Fruit fly (Drosophila melanogaster) whole organism, embryonic: ENCODE data around the gene ppk13.

ENCODE experiments used
- Awh ChIP-seq: fragments of 200-800 bp; sonication (Bioruptor generic); IDR thresholded peaks from 2 replicates; pipeline ENCODE4, ENCODE4 v1.3.6; 2022; ENCODE audit warnings: missing biosample characterization, missing genetic modification characterization
- B-H2 ChIP-seq: fragments of 200-800 bp; sonication (Bioruptor generic); optimal IDR thresholded peaks from 2 replicates; lab custom pipeline; 2018; ENCODE audit warnings: missing biosample characterization, mild to moderate bottlenecking, missing genetic modification characterization
- CG10147 ChIP-seq: fragments of 200-800 bp; sonication (Bioruptor generic); optimal IDR thresholded peaks from 2 replicates; lab custom pipeline; 2019; ENCODE audit warnings: missing biosample characterization, mild to moderate bottlenecking, missing genetic modification characterization, moderate library complexity
- CG1024 ChIP-seq: fragments of 200-800 bp; sonication (Bioruptor generic); IDR thresholded peaks from 2 replicates; pipeline ENCODE4 v1.3.6; 2022; ENCODE audit warnings: missing biosample characterization, missing genetic modification characterization
- CG10959 ChIP-seq: fragments of 200-800 bp; sonication (Bioruptor generic); IDR thresholded peaks from 2 replicates; pipeline ENCODE4 v1.3.6; 2022; ENCODE audit warnings: missing biosample characterization, missing genetic modification characterization
- CG15479 ChIP-seq: fragments of 200-800 bp; sonication (Bioruptor generic); optimal IDR thresholded peaks from 3 replicates; lab custom pipeline; 2019; ENCODE audit warnings: missing biosample characterization, mild to moderate bottlenecking, missing genetic modification characterization, moderate library complexity
- CG17612 ChIP-seq: fragments of 200-800 bp; sonication (Bioruptor generic); IDR thresholded peaks from 2 replicates; pipeline ENCODE4 v1.3.6; 2022; ENCODE audit warnings: missing biosample characterization, missing genetic modification characterization
- CG17912 ChIP-seq: fragments of 200-800 bp; sonication (Bioruptor generic); optimal IDR thresholded peaks from 2 replicates; lab custom pipeline; 2018; ENCODE audit warnings: missing biosample characterization, mild to moderate bottlenecking, missing genetic modification characterization
- CG18011 ChIP-seq: fragments of 200-800 bp; sonication (Bioruptor generic); optimal IDR thresholded peaks from 2 replicates; lab custom pipeline; 2017; ENCODE audit warnings: missing biosample characterization, missing genetic modification characterization, mild to moderate bottlenecking, moderate library complexity, missing genotype
- CG2202 ChIP-seq: fragments of 200-800 bp; sonication (Bioruptor generic); optimal IDR thresholded peaks from 2 replicates; lab custom pipeline; 2018; ENCODE audit warnings: missing biosample characterization, mild to moderate bottlenecking, missing genetic modification characterization
- CG3847 ChIP-seq: fragments of 200-800 bp; sonication (Bioruptor generic); IDR thresholded peaks from 2 replicates; pipeline ENCODE4 v1.3.6; 2022; ENCODE audit warnings: missing biosample characterization, missing genetic modification characterization
- CG6683 ChIP-seq: fragments of 200-800 bp; sonication (Bioruptor generic); optimal IDR thresholded peaks from 2 replicates; lab custom pipeline; 2017; ENCODE audit warnings: missing biosample characterization, mild to moderate bottlenecking, missing genetic modification characterization, missing genetic modification reagents
- CG7271 ChIP-seq: fragments of 200-800 bp; sonication (Bioruptor generic); optimal IDR thresholded peaks from 2 replicates; lab custom pipeline; 2018; ENCODE audit warnings: missing biosample characterization, mild to moderate bottlenecking, missing genetic modification characterization, moderate library complexity
- D ChIP-seq, 2 experiments: fragments of 200-800 bp in 1 of 2; fragments of >200 bp in 1 of 2; sonication (Bioruptor generic) in 1 of 2; optimal IDR thresholded peaks; 2 replicates in 1 of 2; 3 replicates in 1 of 2; lab custom pipeline; 2017; ENCODE audit warnings: mild to moderate bottlenecking in 1 of 2, missing biosample characterization in 1 of 2, missing genetic modification characterization in 1 of 2, missing genetic modification reagents in 1 of 2
- Dek ChIP-seq: fragments of 200-800 bp; sonication (Bioruptor generic); optimal IDR thresholded peaks from 3 replicates; lab custom pipeline; 2019; ENCODE audit warnings: missing biosample characterization, mild to moderate bottlenecking, missing genetic modification characterization, moderate library complexity
- E2f2 ChIP-seq: fragments of 200-800 bp; sonication (Bioruptor generic); IDR thresholded peaks from 2 replicates; pipeline ENCODE4 v1.3.6; 2022; ENCODE audit warnings: missing biosample characterization, missing genetic modification characterization
- Mes4 ChIP-seq: fragments of 200-800 bp; sonication (Bioruptor generic); optimal IDR thresholded peaks from 2 replicates; lab custom pipeline; 2016; ENCODE audit warnings: missing biosample characterization, missing genetic modification characterization
- NC2β ChIP-seq: fragments of 200-800 bp; sonication (Bioruptor generic); optimal IDR thresholded peaks from 2 replicates; lab custom pipeline; 2016; ENCODE audit warnings: missing biosample characterization, missing genetic modification characterization
- Neu2 ChIP-seq: fragments of 200-800 bp; sonication (Bioruptor generic); optimal IDR thresholded peaks from 3 replicates; lab custom pipeline; 2016; ENCODE audit warnings: missing biosample characterization, missing genetic modification characterization, borderline replicate concordance
- Oaz ChIP-seq: fragments of 200-800 bp; sonication (Bioruptor generic); IDR thresholded peaks from 2 replicates; pipeline ENCODE4 v1.3.6; 2022; ENCODE audit warnings: missing biosample characterization, missing genetic modification characterization
- Oli ChIP-seq: fragments of 200-800 bp; sonication (Bioruptor generic); optimal IDR thresholded peaks from 2 replicates; lab custom pipeline; 2018; ENCODE audit warnings: missing biosample characterization, mild to moderate bottlenecking, missing genetic modification characterization, moderate library complexity
- Rx ChIP-seq: fragments of 200-800 bp; sonication (Bioruptor generic); IDR thresholded peaks from 2 replicates; pipeline ENCODE4 v1.3.6; 2022; ENCODE audit warnings: missing biosample characterization, missing genetic modification characterization
- ab ChIP-seq: fragments of 200-800 bp; sonication (Bioruptor generic); optimal IDR thresholded peaks from 2 replicates; lab custom pipeline; 2016; ENCODE audit warnings: missing biosample characterization, missing genetic modification characterization
- caup ChIP-seq: fragments of 200-800 bp; sonication (Bioruptor generic); optimal IDR thresholded peaks from 3 replicates; lab custom pipeline; 2017; ENCODE audit warnings: missing biosample characterization, mild to moderate bottlenecking, missing genetic modification characterization, moderate library complexity; ENCODE audit not compliant: severe bottlenecking
- chn ChIP-seq: fragments of 200-800 bp; sonication (Bioruptor generic); optimal IDR thresholded peaks from 2 replicates; lab custom pipeline; 2016; ENCODE audit warnings: missing biosample characterization, missing genetic modification characterization
- corto ChIP-seq: fragments of 200-800 bp; sonication (Bioruptor generic); optimal IDR thresholded peaks from 2 replicates; lab custom pipeline; 2016; ENCODE audit warnings: missing biosample characterization, mild to moderate bottlenecking, missing genetic modification characterization, moderate library complexity
- crol ChIP-seq: fragments of 200-800 bp; sonication (Bioruptor generic); IDR thresholded peaks from 2 replicates; pipeline ENCODE4 v1.3.6; 2022; ENCODE audit warnings: missing biosample characterization, missing genetic modification characterization
- dimm ChIP-seq: fragments of 200-800 bp; sonication (Bioruptor generic); IDR thresholded peaks from 2 replicates; pipeline ENCODE4 v1.3.6; 2022; ENCODE audit warnings: missing biosample characterization, missing genetic modification characterization
- dm ChIP-seq: fragments of 200-800 bp; sonication (Bioruptor generic); optimal IDR thresholded peaks from 3 replicates; lab custom pipeline; 2016; ENCODE audit warnings: missing biosample characterization, missing genetic modification characterization
- dpn ChIP-seq, 2 experiments: fragments of 200-800 bp; sonication (Bioruptor generic); optimal IDR thresholded peaks; 3 replicates each; lab custom pipeline; 2016; ENCODE audit warnings: missing biosample characterization in 2 of 2, missing genetic modification characterization in 2 of 2
- dysf ChIP-seq: fragments of 200-800 bp; sonication (Bioruptor generic); IDR thresholded peaks from 3 replicates; pipeline ENCODE4 v1.3.6; 2022; ENCODE audit warnings: missing biosample characterization, missing genetic modification characterization
- en ChIP-seq: fragments of 200-800 bp; sonication (Bioruptor generic); optimal IDR thresholded peaks from 2 replicates; lab custom pipeline; 2016; ENCODE audit warnings: missing biosample characterization, missing genetic modification characterization
- ewg ChIP-seq: fragments of 200-800 bp; sonication (Bioruptor generic); optimal IDR thresholded peaks from 3 replicates; lab custom pipeline; 2017; ENCODE audit warnings: mild to moderate bottlenecking, missing biosample characterization, missing genetic modification reagents, missing genetic modification characterization
- gce ChIP-seq: fragments of 200-800 bp; sonication (Bioruptor generic); IDR thresholded peaks from 3 replicates; pipeline ENCODE4 v1.3.6; 2022; ENCODE audit warnings: missing biosample characterization, missing genetic modification characterization
- gcm ChIP-seq: fragments of 200-800 bp; sonication (Bioruptor generic); optimal IDR thresholded peaks from 2 replicates; lab custom pipeline; 2019; ENCODE audit warnings: missing biosample characterization, mild to moderate bottlenecking, missing genetic modification characterization, moderate library complexity
- ken ChIP-seq: fragments of 200-800 bp; sonication (Bioruptor generic); IDR thresholded peaks from 3 replicates; pipeline ENCODE4 v1.3.6; 2022; ENCODE audit warnings: missing biosample characterization, missing genetic modification characterization
- onecut ChIP-seq: fragments of 200-800 bp; sonication (Bioruptor generic); IDR thresholded peaks from 2 replicates; pipeline ENCODE4 v1.3.6; 2022; ENCODE audit warnings: missing biosample characterization, missing genetic modification characterization
- org-1 ChIP-seq: fragments of 200-800 bp; sonication (Bioruptor generic); optimal IDR thresholded peaks from 2 replicates; lab custom pipeline; 2017; ENCODE audit warnings: missing biosample characterization, missing genetic modification characterization
- scrt ChIP-seq: fragments of 200-800 bp; sonication (Bioruptor generic); optimal IDR thresholded peaks from 2 replicates; lab custom pipeline; 2018; ENCODE audit warnings: missing biosample characterization, mild to moderate bottlenecking, missing genetic modification characterization, moderate library complexity
- sens ChIP-seq: fragments of 200-800 bp; sonication (Bioruptor generic); peaks from one replicate; lab custom pipeline; 2016; ENCODE audit warnings: missing biosample characterization, missing genetic modification characterization
- slp2 ChIP-seq: fragments of 200-800 bp; sonication (Bioruptor generic); optimal IDR thresholded peaks from 2 replicates; lab custom pipeline; 2016; ENCODE audit warnings: missing biosample characterization, missing genetic modification characterization
- tll ChIP-seq, 2 experiments: fragments of 200-800 bp in 1 of 2; fragments of >200 bp in 1 of 2; sonication (Bioruptor generic) in 1 of 2; optimal IDR thresholded peaks; 2 replicates each; lab custom pipeline; 2017 to 2019; ENCODE audit warnings: missing biosample characterization in 2 of 2, missing genetic modification characterization in 2 of 2, mild to moderate bottlenecking in 1 of 2, moderate library complexity in 1 of 2
- toy ChIP-seq: fragments of 200-800 bp; sonication (Bioruptor generic); IDR thresholded peaks from 2 replicates; pipeline ENCODE4 v1.3.6; 2022; ENCODE audit warnings: missing biosample characterization, missing genetic modification characterization
- tup ChIP-seq: fragments of 200-800 bp; sonication (Bioruptor generic); optimal IDR thresholded peaks from 2 replicates; lab custom pipeline; 2016; ENCODE audit warnings: missing biosample characterization, mild to moderate bottlenecking, missing genetic modification characterization, moderate library complexity
- wek ChIP-seq: fragments of 200-800 bp; sonication (Bioruptor generic); optimal IDR thresholded peaks from 3 replicates; lab custom pipeline; 2018; ENCODE audit warnings: missing biosample characterization, mild to moderate bottlenecking, missing genetic modification characterization, moderate library complexity

Gene ppk13

dm6 chr2L:21038723-21039122 is 49.8 kb downstream of the ppk13 start (continued):
- no peak for TF ChIP-seq NC2β (GFP tag; lab: Kevin White, UChicago)
- TF ChIP-seq crol (GFP tag; lab: Robert Waterston, UW) = no peak
- no peak for TF ChIP-seq CG17912
- TF ChIP-seq gce = 0 out of 3 replicates have a peak, but pooled peaks have one; percentile 29
- peak; percentile 21; the same call in 1 of the 2 replicates for TF ChIP-seq CG1024
- TF ChIP-seq corto (GFP tag; lab: Kevin White, UChicago) = no peak
- TF ChIP-seq scrt (GFP tag; lab: Kevin White, UChicago) = peak; percentile 33
- peak; percentile 65 for TF ChIP-seq Oli (tag; lab: Kevin White, UChicago)
- TF ChIP-seq en (GFP tag; lab: Kevin White, UChicago) = peak; percentile 54
- TF ChIP-seq ken = peak; percentile 56; the same call in 1 of the 3 replicates
- peak; percentile 39 for TF ChIP-seq CG2202 (tag; lab: Kevin White, UChicago)
- 0 out of 2 replicates have a peak, but pooled peaks have one; percentile 14 for TF ChIP-seq Oaz
- no peak for TF ChIP-seq wek (GFP tag; lab: Kevin White, UChicago)
- peak; percentile 51 for TF ChIP-seq CG10959 (GFP tag; lab: Robert Waterston, UW)
- peak; percentile 12; the same call in 1 of the 2 replicates for TF ChIP-seq onecut
- no peak for TF ChIP-seq CG18011 (GFP tag; lab: Kevin White, UChicago)
- peak; percentile 64 to 66 for TF ChIP-seq dpn (GFP tag; optimal IDR thresholded peaks at IDR 0.05; lab: Kevin White, UChicago)
- TF ChIP-seq caup (GFP tag; lab: Kevin White, UChicago) = peak; percentile 55
- peak; percentile 29; the same call in 1 of the 2 replicates for TF ChIP-seq E2f2
- peak; percentile 4 for TF ChIP-seq dm (GFP tag; lab: Kevin White, UChicago)
- peak; percentile 39 for TF ChIP-seq tup (GFP tag; lab: Kevin White, UChicago)
- TF ChIP-seq CG6683 (GFP tag; lab: Kevin White, UChicago) = peak; percentile 4
- TF ChIP-seq Neu2 (GFP tag; lab: Kevin White, UChicago) = no peak
- TF ChIP-seq B-H2 (GFP tag; lab: Kevin White, UChicago) = no peak
- no peak for TF ChIP-seq tll (GFP tag; optimal IDR thresholded peaks at IDR 0.05; lab: Kevin White, UChicago)
- peak; percentile 21 for TF ChIP-seq Dek (tag; lab: Kevin White, UChicago)
- TF ChIP-seq toy (GFP tag; lab: Robert Waterston, UW) = no peak
- peak; percentile 9 for TF ChIP-seq gcm (GFP tag; lab: Kevin White, UChicago)
- TF ChIP-seq chn (GFP tag; lab: Kevin White, UChicago) = peak; percentile 57
- TF ChIP-seq Awh (GFP tag; lab: Robert Waterston, UW) = no peak; the same call in 1 of the 2 replicates
- TF ChIP-seq Rx (GFP tag; lab: Robert Waterston, UW) = peak; percentile 36; the same call in 1 of the 2 replicates
- peak; percentile 48 for TF ChIP-seq CG7271 (tag; lab: Kevin White, UChicago)
- no peak for TF ChIP-seq ewg (GFP tag; lab: Kevin White, UChicago)
- TF ChIP-seq ab (GFP tag; lab: Kevin White, UChicago) = no peak
- TF ChIP-seq dimm (GFP tag; lab: Robert Waterston, UW) = no peak
- no peak for TF ChIP-seq CG15479
- TF ChIP-seq CG17612 (GFP tag; lab: Robert Waterston, UW) = no peak
- peak; percentile 35; the same call in 1 of the 2 replicates for TF ChIP-seq CG3847 (GFP tag; lab: Robert Waterston, UW)
- TF ChIP-seq sens (GFP tag; lab: Kevin White, UChicago) = peak; percentile 92
- peak; percentile 32 for TF ChIP-seq slp2 (GFP tag; lab: Kevin White, UChicago)
- TF ChIP-seq org-1 (GFP tag; lab: Kevin White, UChicago) = peak; percentile 46
- no peak for TF ChIP-seq Mes4 (GFP tag; lab: Kevin White, UChicago)
- TF ChIP-seq dysf (GFP tag; lab: Robert Waterston, UW) = peak; percentile 76
- TF ChIP-seq CG10147 (GFP tag; lab: Kevin White, UChicago) = peak; percentile 59
- no peak for TF ChIP-seq D (optimal IDR thresholded peaks at IDR 0.05; lab: Kevin White, UChicago)
- TF ChIP-seq D (GFP tag; optimal IDR thresholded peaks at IDR 0.05; lab: Kevin White, UChicago) = peak; percentile 55
- TF ChIP-seq, all 482 proteins: peak for 284
